Fruit fly (Drosophila melanogaster) whole organism, prepupa: ENCODE measurements around the gene CG8051.

Source experiments
- Blimp-1 ChIP-seq: fragments of 200-800 bp; sonication (Bioruptor generic); optimal IDR thresholded peaks from 3 replicates; lab custom pipeline; 2017; ENCODE audit warnings: missing biosample characterization, missing genetic modification characterization, mild to moderate bottlenecking, moderate library complexity, missing genetic modification reagents
- CG32006 ChIP-seq: fragments of 200-800 bp; sonication (Bioruptor generic); optimal IDR thresholded peaks from 3 replicates; lab custom pipeline; 2017; ENCODE audit warnings: missing biosample characterization, mild to moderate bottlenecking, missing genetic modification characterization
- CG7368 ChIP-seq: fragments of 200-800 bp; sonication (Bioruptor generic); optimal IDR thresholded peaks from 3 replicates; lab custom pipeline; 2016; ENCODE audit warnings: missing biosample characterization, missing genetic modification characterization
- CG8319 ChIP-seq: fragments of 200-800 bp; sonication (Bioruptor generic); optimal IDR thresholded peaks from 3 replicates; lab custom pipeline; 2016; ENCODE audit warnings: missing biosample characterization, missing genetic modification characterization
- Met ChIP-seq: fragments of 200-800 bp; sonication (Bioruptor generic); optimal IDR thresholded peaks from 3 replicates; lab custom pipeline; 2016; ENCODE audit warnings: missing biosample characterization, missing genetic modification characterization
- net ChIP-seq: fragments of 200-800 bp; sonication (Bioruptor generic); optimal IDR thresholded peaks from 3 replicates; lab custom pipeline; 2016; ENCODE audit warnings: missing biosample characterization, missing genetic modification characterization

DNA sequence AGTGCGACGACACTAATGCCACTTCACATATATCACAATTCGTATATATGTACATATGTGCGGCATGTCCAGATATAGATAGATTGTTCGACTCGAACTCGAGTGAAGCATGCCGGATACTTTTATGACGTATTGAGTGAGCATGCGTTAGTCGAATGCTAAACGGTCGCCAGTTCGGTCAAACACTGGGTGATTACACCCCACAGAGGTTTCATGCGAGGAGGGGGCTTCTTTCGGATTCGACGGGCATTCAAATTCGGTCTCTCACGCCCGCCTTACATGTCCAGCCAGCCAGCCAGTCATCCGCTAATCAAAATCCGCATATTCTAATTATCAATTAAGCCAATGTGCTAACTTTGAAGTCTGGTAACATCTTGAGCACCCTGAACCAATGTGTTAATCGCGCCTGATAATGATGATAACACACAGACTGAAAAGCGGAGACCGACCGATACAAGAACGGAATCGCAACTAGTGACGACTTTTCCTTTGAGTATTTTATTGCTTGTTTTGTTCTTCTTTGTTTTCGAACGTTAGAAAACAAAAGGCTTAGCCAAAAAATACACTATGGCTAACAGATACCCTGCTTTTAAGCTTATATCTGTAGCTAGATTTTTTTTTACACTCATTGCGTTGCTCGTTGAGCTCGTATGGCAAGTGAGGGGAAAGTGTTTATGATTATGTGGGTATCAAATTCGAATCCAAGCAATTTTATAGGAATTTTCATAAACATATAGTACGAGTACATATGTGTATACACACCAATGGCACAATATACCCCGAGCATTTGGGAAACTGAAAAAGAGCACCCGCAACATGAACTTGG is 15.7 kb downstream of the CG8051 start:
- TF ChIP-seq CG8319 (GFP tag; lab: Kevin White, UChicago) = no peak
- TF ChIP-seq CG32006 (GFP tag; lab: Kevin White, UChicago) = no peak
- TF ChIP-seq net (GFP tag; lab: Kevin White, UChicago) = no peak
- no peak for TF ChIP-seq CG7368 (GFP tag; lab: Kevin White, UChicago)
- TF ChIP-seq Met = no peak
- TF ChIP-seq Blimp-1 = no peak
